Worm (Caenorhabditis elegans) whole organism, L4 larva: ENCODE measurements around the gene nas-29.

Experiments used
- T26A8.4 ChIP-seq: fragments of 200-800 bp; sonication (Bioruptor generic); IDR thresholded peaks from 2 replicates; pipeline ENCODE4 v1.3.6; 2022; ENCODE audit warnings: missing genetic modification characterization, missing compliant biosample characterization
- Y5F2A.4 ChIP-seq: fragments of 200-800 bp; sonication (Bioruptor generic); optimal IDR thresholded peaks from 2 replicates; lab custom pipeline; 2018; ENCODE audit warnings: mild to moderate bottlenecking, missing genetic modification characterization, missing compliant biosample characterization
- Y75B8A.6 ChIP-seq: fragments of 200-800 bp; sonication (Bioruptor generic); IDR thresholded peaks from 2 replicates; pipeline ENCODE4 v1.3.6; 2022; ENCODE audit warnings: missing genetic modification reagents, missing genetic modification characterization, missing compliant biosample characterization
- ZK546.5 ChIP-seq, 2 experiments: sonication (generic microtip); optimal IDR thresholded peaks; 2 replicates each; lab custom pipeline; 2017; ENCODE audit warnings: missing biosample characterization in 2 of 2, missing genetic modification characterization in 2 of 2
- aha-1 ChIP-seq: fragments of 150-350 bp; peaks from one replicate; lab custom pipeline; 2014; ENCODE audit warnings: missing biosample characterization, missing genetic modification characterization
- ceh-32 ChIP-seq: sonication (generic microtip); optimal IDR thresholded peaks from 2 replicates; lab custom pipeline; 2016; ENCODE audit warnings: mild to moderate bottlenecking, missing genetic modification characterization, missing compliant biosample characterization; ENCODE audit not compliant: poor library complexity
- ceh-44 ChIP-seq: fragments of 200-800 bp; sonication (Bioruptor generic); IDR thresholded peaks from 2 replicates; pipeline ENCODE4 v1.3.6; 2022; ENCODE audit warnings: missing genetic modification reagents, missing genetic modification characterization, missing compliant biosample characterization
- ceh-62 ChIP-seq: sonication (generic microtip); optimal IDR thresholded peaks from 2 replicates; lab custom pipeline; 2017; ENCODE audit warnings: missing biosample characterization, missing genetic modification characterization
- ces-1 ChIP-seq: fragments of 150-350 bp; sonication (generic microtip); optimal IDR thresholded peaks from 4 replicates; lab custom pipeline; 2014; ENCODE audit warnings: missing biosample characterization, missing genetic modification reagents, missing genetic modification characterization
- daf-16 ChIP-seq, 3 experiments: sonication (generic microtip); optimal IDR thresholded peaks; 2 replicates each; lab custom pipeline; 2016 to 2017; ENCODE audit warnings: missing genetic modification characterization in 3 of 3, missing genetic modification reagents in 3 of 3, mild to moderate bottlenecking in 2 of 3, missing compliant biosample characterization in 2 of 3, missing biosample characterization in 1 of 3, moderate library complexity in 1 of 3
- daf-19 ChIP-seq: fragments of 200-800 bp; sonication (Bioruptor generic); conservative IDR thresholded peaks from 2 replicates; pipeline ENCODE4 v1.3.6; 2022; ENCODE audit warnings: missing genetic modification characterization, missing compliant biosample characterization
- dpl-1 ChIP-seq: fragments of 150-350 bp; optimal IDR thresholded peaks from 2 replicates; lab custom pipeline; 2014; ENCODE audit warnings: missing biosample characterization, missing genetic modification reagents, missing genetic modification characterization
- dve-1 ChIP-seq: sonication (generic microtip); optimal IDR thresholded peaks from 2 replicates; lab custom pipeline; 2017; ENCODE audit warnings: antibody characterized with exemption, mild to moderate bottlenecking, missing genetic modification characterization, missing compliant biosample characterization; ENCODE audit not compliant: insufficient read depth
- egl-27 ChIP-seq: sonication (generic microtip); optimal IDR thresholded peaks from 3 replicates; lab custom pipeline; 2017; ENCODE audit warnings: missing biosample characterization, missing genetic modification reagents, missing genetic modification characterization
- egl-43 ChIP-seq: fragments of 200-800 bp; sonication (Bioruptor generic); IDR thresholded peaks from 2 replicates; pipeline ENCODE4 v1.3.6; 2022; ENCODE audit warnings: missing genetic modification reagents, missing genetic modification characterization, missing compliant biosample characterization
- fos-1 ChIP-seq: fragments of 150-350 bp; optimal IDR thresholded peaks from 2 replicates; lab custom pipeline; 2014; ENCODE audit warnings: missing biosample characterization, missing genetic modification characterization
- gei-8 ChIP-seq: fragments of 200-800 bp; sonication (Bioruptor generic); optimal IDR thresholded peaks from 2 replicates; lab custom pipeline; 2018; ENCODE audit warnings: mild to moderate bottlenecking, missing genetic modification characterization, missing compliant biosample characterization
- lin-1 ChIP-seq: fragments of 200-800 bp; sonication (Bioruptor generic); IDR thresholded peaks from 2 replicates; pipeline ENCODE4 v1.3.6; 2022; ENCODE audit warnings: missing genetic modification reagents, missing genetic modification characterization, missing compliant biosample characterization
- lin-39 ChIP-seq: fragments of 150-350 bp; optimal IDR thresholded peaks from 2 replicates; lab custom pipeline; 2014; ENCODE audit warnings: missing biosample characterization, missing genetic modification reagents, missing genetic modification characterization
- lsy-2 ChIP-seq, 2 experiments: fragments of 150-350 bp in 1 of 2; sonication (generic microtip) in 1 of 2; optimal IDR thresholded peaks; 2 replicates each; lab custom pipeline; 2014 to 2017; ENCODE audit warnings: missing biosample characterization in 2 of 2, missing genetic modification characterization in 2 of 2
- madf-5 ChIP-seq, 2 experiments: fragments of 200-800 bp; sonication (Bioruptor generic); IDR thresholded peaks; 2 replicates each; pipeline ENCODE4 v1.3.6; 2022; ENCODE audit warnings: missing compliant biosample characterization in 2 of 2, missing genetic modification characterization in 2 of 2
- mdl-1 ChIP-seq, 2 experiments: fragments of 150-350 bp in 1 of 2; sonication (generic microtip) in 1 of 2; optimal IDR thresholded peaks; 2 replicates each; lab custom pipeline; 2014 to 2017; ENCODE audit warnings: missing biosample characterization in 2 of 2, missing genetic modification characterization in 2 of 2
- mdt-29 ChIP-seq: fragments of 200-800 bp; sonication (Bioruptor generic); IDR thresholded peaks from 2 replicates; pipeline ENCODE4 v1.3.6; 2022; ENCODE audit warnings: missing genetic modification reagents, missing genetic modification characterization, missing compliant biosample characterization
- mep-1 ChIP-seq: fragments of 150-350 bp; sonication (generic microtip); optimal IDR thresholded peaks from 3 replicates; lab custom pipeline; 2014; ENCODE audit warnings: missing biosample characterization, missing genetic modification characterization
- mxl-2 ChIP-seq: fragments of 200-800 bp; sonication (Bioruptor generic); conservative IDR thresholded peaks from 2 replicates; pipeline ENCODE4 v1.3.6; 2022; ENCODE audit warnings: missing genetic modification reagents, missing genetic modification characterization, missing compliant biosample characterization
- nhr-102 ChIP-seq: sonication (generic microtip); optimal IDR thresholded peaks from 2 replicates; lab custom pipeline; 2016; ENCODE audit warnings: mild to moderate bottlenecking, missing genetic modification characterization, moderate library complexity, missing compliant biosample characterization
- nhr-237 ChIP-seq: sonication (generic microtip); optimal IDR thresholded peaks from 2 replicates; lab custom pipeline; 2017; ENCODE audit warnings: missing biosample characterization, missing genetic modification characterization
- nhr-28 ChIP-seq: fragments of 150-350 bp; optimal IDR thresholded peaks from 2 replicates; lab custom pipeline; 2014; ENCODE audit warnings: missing biosample characterization, missing genetic modification characterization
- nhr-42 ChIP-seq: fragments of 200-800 bp; sonication (Bioruptor generic); IDR thresholded peaks from 2 replicates; pipeline ENCODE4 v1.3.6; 2022; ENCODE audit warnings: missing genetic modification characterization, missing compliant biosample characterization
- nhr-6 ChIP-seq: fragments of 150-350 bp; optimal IDR thresholded peaks from 2 replicates; lab custom pipeline; 2014; ENCODE audit warnings: missing biosample characterization, missing genetic modification characterization
- pha-4 ChIP-seq, 2 experiments: fragments of 150-350 bp in 1 of 2; fragments of 200-800 bp in 1 of 2; sonication (Bioruptor generic) in 1 of 2; IDR thresholded peaks in 1 of 2; optimal IDR thresholded peaks in 1 of 2; 2 replicates each; pipeline versions ENCODE4 v1.3.6 to Lab custom; 2014 to 2022; ENCODE audit warnings: missing genetic modification characterization in 2 of 2, missing genetic modification reagents in 2 of 2, missing biosample characterization in 1 of 2, missing compliant biosample characterization in 1 of 2
- php-3 ChIP-seq: fragments of 200-800 bp; sonication (Bioruptor generic); IDR thresholded peaks from 2 replicates; pipeline ENCODE4 v1.3.6; 2022; ENCODE audit warnings: missing genetic modification reagents, missing genetic modification characterization, missing compliant biosample characterization
- saeg-2 ChIP-seq: fragments of 200-800 bp; sonication (Bioruptor generic); IDR thresholded peaks from 2 replicates; pipeline ENCODE4 v1.3.6; 2022; ENCODE audit warnings: missing genetic modification reagents, missing genetic modification characterization, missing compliant biosample characterization
- sdz-12 ChIP-seq: fragments of 200-800 bp; sonication (Bioruptor generic); optimal IDR thresholded peaks from 2 replicates; lab custom pipeline; 2018; ENCODE audit warnings: mild to moderate bottlenecking, missing genetic modification characterization, missing compliant biosample characterization
- unc-39 ChIP-seq: sonication (generic microtip); optimal IDR thresholded peaks from 2 replicates; lab custom pipeline; 2017; ENCODE audit warnings: missing biosample characterization, missing genetic modification characterization
- unc-62 ChIP-seq, 3 experiments: fragments of 150-350 bp in 1 of 3; sonication (generic microtip); optimal IDR thresholded peaks in 2 of 3; peaks in 1 of 3; 1 replicate in 1 of 3; 2 replicates in 2 of 3; lab custom pipeline; 2014 to 2017; ENCODE audit warnings: missing biosample characterization in 3 of 3, missing genetic modification characterization in 3 of 3, missing genetic modification reagents in 3 of 3, missing genotype in 1 of 3
- zfp-2 ChIP-seq: sonication (generic microtip); optimal IDR thresholded peaks from 2 replicates; lab custom pipeline; 2016; ENCODE audit warnings: mild to moderate bottlenecking, missing genetic modification characterization, missing compliant biosample characterization
- zip-2 ChIP-seq: fragments of 150-350 bp; optimal IDR thresholded peaks from 2 replicates; lab custom pipeline; 2014; ENCODE audit warnings: missing biosample characterization, missing genetic modification characterization
- ztf-11 ChIP-seq: fragments of 150-350 bp; optimal IDR thresholded peaks from 2 replicates; lab custom pipeline; 2014; ENCODE audit warnings: missing biosample characterization, missing genetic modification characterization
- ztf-7 ChIP-seq: fragments of 150-350 bp; optimal IDR thresholded peaks from 2 replicates; lab custom pipeline; 2014; ENCODE audit warnings: missing biosample characterization, missing genetic modification characterization

nas-29 gene

ce11 chrII:5181497-5181896 is 39.7 kb upstream of the nas-29 start (continued):
- TF ChIP-seq ceh-62 (tag; lab: Kevin White, UChicago) (no peak), gei-8 (GFP tag; lab: Kevin White, UChicago) (no peak), Y5F2A.4 (GFP tag; lab: Kevin White, UChicago) (no peak), nhr-102 (tag; lab: Kevin White, UChicago) (no peak), ceh-44 (GFP tag; lab: Robert Waterston, UW) (0 out of 2 replicates have a peak, but pooled peaks have one; percentile 19), mxl-2 (GFP tag; lab: Robert Waterston, UW) (no peak), mep-1 (tag; lab: Kevin White, UChicago) (peak; percentile 78), dve-1 (peak; percentile 56), mdl-1 (tag; optimal IDR thresholded peaks at IDR 0.05; lab: Kevin White, UChicago) (peak; percentile 72 to 93), pha-4 (GFP tag; IDR thresholded peaks at IDR 0.05; lab: Robert Waterston, UW) (no peak), pha-4 (tag; optimal IDR thresholded peaks at IDR 0.05; lab: Kevin White, UChicago) (no peak), unc-39 (tag; lab: Kevin White, UChicago) (no peak), ces-1 (GFP tag; lab: Kevin White, UChicago) (peak; percentile 60), zfp-2 (tag; lab: Kevin White, UChicago) (peak; percentile 19), lsy-2 (tag; optimal IDR thresholded peaks at IDR 0.05; lab: Kevin White, UChicago) (peak; percentile 39 to 73), daf-16 (GFP tag; optimal IDR thresholded peaks at IDR 0.05; lab: Kevin White, UChicago) (no peak), daf-16 (tag; optimal IDR thresholded peaks at IDR 0.05; lab: Kevin White, UChicago) (peak; percentile 1), Y75B8A.6 (GFP tag; lab: Robert Waterston, UW) (no peak), egl-27 (tag; lab: Kevin White, UChicago) (no peak), lin-39 (tag; lab: Kevin White, UChicago) (no peak), nhr-6 (no peak), nhr-28 (tag; lab: Kevin White, UChicago) (peak; percentile 46)

- TF ChIP-seq nhr-28 (tag; lab: Kevin White, UChicago): no peak
- peak; percentile 86 for TF ChIP-seq aha-1
Measured at ce11 chrII:5180272-5180671, 38.4 kb upstream of the nas-29 start.

ce11 chrII:5178609-5179008 is 36.8 kb upstream of the nas-29 start:
- TF ChIP-seq madf-5 (GFP tag; IDR thresholded peaks at IDR 0.05; lab: Robert Waterston, UW) (no peak), zip-2 (tag; lab: Kevin White, UChicago) (no peak), php-3 (no peak), unc-39 (tag; lab: Kevin White, UChicago) (no peak), sdz-12 (peak; percentile 40), lsy-2 (tag; optimal IDR thresholded peaks at IDR 0.05; lab: Kevin White, UChicago) (peak in 1 of 2 experiments; percentile 11), ces-1 (GFP tag; lab: Kevin White, UChicago) (no peak), daf-19 (GFP tag; lab: Robert Waterston, UW) (no peak), Y75B8A.6 (GFP tag; lab: Robert Waterston, UW) (0 out of 2 replicates have a peak, but pooled peaks have one; percentile 12), fos-1 (no peak), ceh-44 (GFP tag; lab: Robert Waterston, UW) (no peak), ztf-7 (tag; lab: Kevin White, UChicago) (no peak), mdt-29 (no peak), T26A8.4 (GFP tag; lab: Robert Waterston, UW) (peak; percentile 56), saeg-2 (GFP tag; lab: Robert Waterston, UW) (0 out of 2 replicates have a peak, but pooled peaks have one; percentile 21), ztf-11 (tag; lab: Kevin White, UChicago) (no peak), lin-1 (no peak)

ce11 chrII:5177902-5178301 is 36.1 kb upstream of the nas-29 start, which contains the start of gene C27D6.12:
Gene C27D6.12, minus strand, starts transcription at chrII:5178002.
- TF ChIP-seq egl-43 (GFP tag; lab: Robert Waterston, UW): no peak
- TF ChIP-seq egl-27 (tag; lab: Kevin White, UChicago): no peak
- no peak for TF ChIP-seq ceh-32 (tag; lab: Kevin White, UChicago)
- TF ChIP-seq nhr-237 (tag; lab: Kevin White, UChicago): no peak
- no peak for TF ChIP-seq ceh-44 (GFP tag; lab: Robert Waterston, UW)
- TF ChIP-seq aha-1: peak; percentile 17
- no peak for TF ChIP-seq ZK546.5 (tag; optimal IDR thresholded peaks at IDR 0.05; lab: Kevin White, UChicago)
- TF ChIP-seq unc-62 (GFP tag; optimal IDR thresholded peaks at IDR 0.05 in 1 of 2; lab: Kevin White, UChicago): peak in 1 of 2 experiments; percentile 44
- no peak for TF ChIP-seq unc-62 (tag; optimal IDR thresholded peaks at IDR 0.05; lab: Kevin White, UChicago)
- no peak for TF ChIP-seq nhr-102 (tag; lab: Kevin White, UChicago)
- TF ChIP-seq dpl-1 (GFP tag; lab: Kevin White, UChicago): no peak
- no peak for TF ChIP-seq gei-8 (GFP tag; lab: Kevin White, UChicago)
- no peak for TF ChIP-seq nhr-28 (tag; lab: Kevin White, UChicago)
- no peak for TF ChIP-seq daf-16 (GFP tag; optimal IDR thresholded peaks at IDR 0.05; lab: Kevin White, UChicago)
- no peak for TF ChIP-seq daf-16 (tag; optimal IDR thresholded peaks at IDR 0.05; lab: Kevin White, UChicago)
- no peak for TF ChIP-seq nhr-42
